Fruit fly (Drosophila melanogaster): ENCODE data around the gene hh.

DNA sequence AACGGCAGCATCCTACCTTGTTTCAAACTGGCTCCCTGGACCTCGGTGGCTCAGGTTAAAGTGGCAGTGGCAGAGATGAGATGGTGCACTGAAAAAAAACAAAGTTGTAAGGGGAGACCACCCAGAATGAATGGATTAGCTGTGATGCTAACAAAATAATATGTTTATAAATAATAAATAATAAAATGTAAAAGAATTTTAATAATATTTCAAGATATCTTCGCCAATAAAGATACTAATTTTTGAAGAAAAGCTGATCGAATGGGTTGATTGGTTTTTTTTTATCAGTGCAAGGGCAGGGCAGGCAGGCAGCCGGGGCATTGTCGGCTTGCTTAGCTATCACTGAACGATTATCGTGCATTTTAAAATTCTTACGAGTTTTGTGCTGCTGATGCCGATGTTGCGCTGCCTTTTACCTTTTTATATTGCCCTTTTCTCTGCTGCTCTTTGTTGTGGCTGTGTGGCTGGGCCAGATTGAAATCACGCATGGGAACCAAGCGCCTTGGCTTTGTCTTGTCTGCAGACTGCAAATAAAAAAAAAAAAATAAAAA lies 7.4 kb upstream of the hh start:
- TF ChIP-seq toe (GFP tag; optimal IDR thresholded peaks at IDR 0.05): no peak
- TF ChIP-seq cnc (optimal IDR thresholded peaks at IDR 0.05): no peak
- no peak for TF ChIP-seq pad (GFP tag; optimal IDR thresholded peaks at IDR 0.05)
- TF ChIP-seq CG5204 (GFP tag; optimal IDR thresholded peaks at IDR 0.05): no peak

Data from whole organism, adult.